Fruit fly (Drosophila melanogaster): Measurements from ENCODE around the gene Prosbeta2R1.
A peak's percentile ranks its signal among the peaks of the same experiment; 100 is the strongest.

Prosbeta2R1 gene

DNA sequence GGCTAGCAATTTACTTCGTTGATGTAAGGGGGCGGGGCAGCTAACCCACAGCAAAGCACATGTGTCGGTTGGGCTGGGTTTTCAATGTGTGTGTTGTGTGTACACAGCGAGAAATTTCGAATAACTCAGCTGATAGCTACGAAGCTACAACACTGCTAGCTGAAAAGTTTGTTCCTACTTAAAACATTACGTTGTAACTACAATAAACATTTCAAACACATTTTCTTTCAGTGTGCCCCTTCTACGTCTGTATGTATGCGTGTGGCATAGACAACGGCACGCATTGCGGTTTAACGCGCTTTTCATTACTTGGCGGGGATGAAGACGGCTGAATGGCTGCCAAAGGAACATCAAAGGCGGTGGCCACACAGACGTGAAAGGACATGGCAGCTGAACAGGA is 38.8 kb downstream of the Prosbeta2R1 start (continued):
- TF ChIP-seq CG5245 (GFP tag; optimal IDR thresholded peaks at IDR 0.05), result no peak
- TF ChIP-seq zfh1 (GFP tag; IDR thresholded peaks at IDR 0.05), result peak; percentile 43; the same call in 1 of the 3 replicates
- TF ChIP-seq CG18011 (GFP tag; optimal IDR thresholded peaks at IDR 0.05), result no peak
- 0 out of 3 replicates have a peak, but pooled peaks have one; percentile 23 for TF ChIP-seq CG11695 (GFP tag; IDR thresholded peaks at IDR 0.05)
- no peak for TF ChIP-seq Drgx (GFP tag; IDR thresholded peaks at IDR 0.05)
- no peak for TF ChIP-seq CG12744 (GFP tag; optimal IDR thresholded peaks at IDR 0.05)
- TF ChIP-seq Ets97D (GFP tag; optimal IDR thresholded peaks at IDR 0.05), result no peak
- TF ChIP-seq grau (tag; optimal IDR thresholded peaks at IDR 0.05), result peak; percentile 37
- TF ChIP-seq CG11504 (tag; optimal IDR thresholded peaks at IDR 0.05), result peak; percentile 51
- no peak for TF ChIP-seq CG7745 (tag; optimal IDR thresholded peaks at IDR 0.05)
- no peak for TF ChIP-seq bbx (GFP tag; IDR thresholded peaks at IDR 0.05; ENCODE audit: partially characterized antibody)
- peak; percentile 38; the same call in 1 of the 2 replicates for TF ChIP-seq CG11247 (GFP tag; IDR thresholded peaks at IDR 0.05)
- no peak for TF ChIP-seq hkb (optimal IDR thresholded peaks at IDR 0.05)
- 0 out of 2 replicates have a peak, but pooled peaks have one; percentile 18 for TF ChIP-seq hkb (GFP tag; IDR thresholded peaks at IDR 0.05)
- peak; percentile 43 for TF ChIP-seq Fer1 (GFP tag; optimal IDR thresholded peaks at IDR 0.05)
- no peak for TF ChIP-seq fd64A (GFP tag; optimal IDR thresholded peaks at IDR 0.05)
- TF ChIP-seq Sox102F (GFP tag; optimal IDR thresholded peaks at IDR 0.05), result peak; percentile 34
- TF ChIP-seq Gug (GFP tag; IDR thresholded peaks at IDR 0.05), result 0 out of 4 replicates have a peak, but pooled peaks have one; percentile 25
- TF ChIP-seq CG10147 (GFP tag; optimal IDR thresholded peaks at IDR 0.05), result no peak
- TF ChIP-seq lmd (GFP tag; IDR thresholded peaks at IDR 0.05), result peak; percentile 46
- TF ChIP-seq CG8944 (GFP tag; optimal IDR thresholded peaks at IDR 0.05), result no peak
- peak; percentile 9 for TF ChIP-seq phol (tag; optimal IDR thresholded peaks at IDR 0.05)
- peak; percentile 24 for TF ChIP-seq Hand (GFP tag; optimal IDR thresholded peaks at IDR 0.05)
- peak; percentile 42; the same call in 1 of the 2 replicates for TF ChIP-seq E2f1 (GFP tag; IDR thresholded peaks at IDR 0.05)
- TF ChIP-seq CG10366 (GFP tag; IDR thresholded peaks at IDR 0.05), result no peak; the same call in 1 of the 2 replicates
- TF ChIP-seq Chrac-16 (GFP tag; optimal IDR thresholded peaks at IDR 0.05), result no peak
- TF ChIP-seq Hr78 (GFP tag; optimal IDR thresholded peaks at IDR 0.05), result no peak
- 0 out of 3 replicates have a peak, but pooled peaks have one; percentile 23 for TF ChIP-seq Dbx (GFP tag; IDR thresholded peaks at IDR 0.05)
- no peak for TF ChIP-seq sna (GFP tag; IDR thresholded peaks at IDR 0.05; ENCODE audit: partially characterized antibody)
- TF ChIP-seq Rfx (GFP tag; IDR thresholded peaks at IDR 0.05), result peak; percentile 66
- peak; percentile 63 for TF ChIP-seq sob (GFP tag; IDR thresholded peaks at IDR 0.05)
- TF ChIP-seq gcm (GFP tag; optimal IDR thresholded peaks at IDR 0.05), result no peak
- TF ChIP-seq CG1603 (tag; optimal IDR thresholded peaks at IDR 0.05), result peak; percentile 54
- TF ChIP-seq mirr (GFP tag; optimal IDR thresholded peaks at IDR 0.05), result no peak
- TF ChIP-seq Rx (GFP tag; IDR thresholded peaks at IDR 0.05), result no peak
- TF ChIP-seq pan (optimal IDR thresholded peaks at IDR 0.05), result no peak
- TF ChIP-seq pan (GFP tag; optimal IDR thresholded peaks at IDR 0.05 in 1 of 2, IDR thresholded peaks at IDR 0.05 in 1 of 2), result peak in 1 of 2 experiments; percentile 51
- TF ChIP-seq Poxn (GFP tag; IDR thresholded peaks at IDR 0.05), result no peak
- TF ChIP-seq CG9817 (tag; optimal IDR thresholded peaks at IDR 0.05), result peak; percentile 11
- TF ChIP-seq ind (GFP tag; optimal IDR thresholded peaks at IDR 0.05), result peak; percentile 6
- TF ChIP-seq hbn (GFP tag; IDR thresholded peaks at IDR 0.05; ENCODE audit: partially characterized antibody), result no peak
- peak; percentile 16; the same call in 1 of the 2 replicates for TF ChIP-seq CG3847 (GFP tag; IDR thresholded peaks at IDR 0.05)
- TF ChIP-seq CG12659 (GFP tag; optimal IDR thresholded peaks at IDR 0.05), result peak; percentile 10
- TF ChIP-seq CG12391 (tag; optimal IDR thresholded peaks at IDR 0.05), result peak; percentile 6
- no peak for TF ChIP-seq pzg (GFP tag; optimal IDR thresholded peaks at IDR 0.05)
- TF ChIP-seq CG1024 (GFP tag; IDR thresholded peaks at IDR 0.05), result 0 out of 2 replicates have a peak, but pooled peaks have one; percentile 23
- no peak for TF ChIP-seq al (GFP tag; IDR thresholded peaks at IDR 0.05)
- TF ChIP-seq ATbp (GFP tag; optimal IDR thresholded peaks at IDR 0.05), result peak; percentile 12
- TF ChIP-seq abd-A (tag; optimal IDR thresholded peaks at IDR 0.05), result peak; percentile 54
- TF ChIP-seq CG12769 (tag; optimal IDR thresholded peaks at IDR 0.05), result peak; percentile 60
